Worm (Caenorhabditis elegans) whole organism, early embryonic: ENCODE measurements around the gene alh-10.

Source experiments
- B0310.2 ChIP-seq: sonication (generic microtip); optimal IDR thresholded peaks from 2 replicates; lab custom pipeline; 2016; ENCODE audit warnings: mild to moderate bottlenecking, missing genetic modification characterization, missing compliant biosample characterization
- F13C5.2 ChIP-seq: sonication (generic microtip); optimal IDR thresholded peaks from 2 replicates; lab custom pipeline; 2017; ENCODE audit warnings: mild to moderate bottlenecking, missing genetic modification characterization, inconsistent platforms, missing compliant biosample characterization
- aly-1 ChIP-seq: sonication (generic microtip); optimal IDR thresholded peaks from 2 replicates; lab custom pipeline; 2016; ENCODE audit warnings: missing genetic modification characterization, missing compliant biosample characterization
- ama-1 ChIP-seq: fragments of 150-350 bp; optimal IDR thresholded peaks from 2 replicates; lab custom pipeline; 2014
- ceh-13 ChIP-seq: fragments of 200-800 bp; sonication (Bioruptor generic); optimal IDR thresholded peaks from 2 replicates; lab custom pipeline; 2018; ENCODE audit warnings: mild to moderate bottlenecking, missing genetic modification characterization, missing compliant biosample characterization
- ceh-36 ChIP-seq: sonication (generic microtip); optimal IDR thresholded peaks from 2 replicates; lab custom pipeline; 2016; ENCODE audit warnings: missing genetic modification characterization, inconsistent platforms, missing compliant biosample characterization
- ets-7 ChIP-seq: sonication (generic microtip); optimal IDR thresholded peaks from 2 replicates; lab custom pipeline; 2016; ENCODE audit warnings: missing genotype, missing genetic modification characterization, missing compliant biosample characterization
- flt-1 ChIP-seq: fragments of 200-800 bp; sonication (Bioruptor generic); IDR thresholded peaks from 2 replicates; pipeline ENCODE4 v1.3.6; 2022; ENCODE audit warnings: missing genetic modification characterization, missing compliant biosample characterization
- hmbx-1 ChIP-seq: sonication (generic microtip); optimal IDR thresholded peaks from 2 replicates; lab custom pipeline; 2016; ENCODE audit warnings: mild to moderate bottlenecking, missing genetic modification characterization, missing compliant biosample characterization
- hmg-4 ChIP-seq: fragments of 200-800 bp; sonication (Bioruptor generic); optimal IDR thresholded peaks from 2 replicates; lab custom pipeline; 2018; ENCODE audit warnings: mild to moderate bottlenecking, missing genetic modification characterization, missing compliant biosample characterization
- hnd-1 ChIP-seq: sonication (generic microtip); optimal IDR thresholded peaks from 2 replicates; lab custom pipeline; 2016; ENCODE audit warnings: missing genetic modification characterization, missing compliant biosample characterization
- pes-1 ChIP-seq: fragments of 200-800 bp; sonication (Bioruptor generic); IDR thresholded peaks from 2 replicates; pipeline ENCODE4 v1.3.6; 2022; ENCODE audit warnings: missing genetic modification reagents, missing genetic modification characterization, missing compliant biosample characterization
- scrt-1 ChIP-seq: fragments of 200-800 bp; sonication (Bioruptor generic); IDR thresholded peaks from 2 replicates; pipeline ENCODE4 v1.3.6; 2022; ENCODE audit warnings: missing genetic modification characterization, missing compliant biosample characterization
- sea-1 ChIP-seq: fragments of 200-800 bp; sonication (Bioruptor generic); conservative IDR thresholded peaks from 2 replicates; pipeline ENCODE4 v1.3.6; 2022; ENCODE audit warnings: missing genetic modification characterization, missing compliant biosample characterization
- tbx-11 ChIP-seq: fragments of 200-800 bp; sonication (Bioruptor generic); IDR thresholded peaks from 2 replicates; pipeline ENCODE4 v1.3.6; 2022; ENCODE audit warnings: missing genetic modification characterization, missing compliant biosample characterization
- tbx-37 ChIP-seq: fragments of 200-800 bp; sonication (Bioruptor generic); conservative IDR thresholded peaks from 2 replicates; pipeline ENCODE4 v1.3.6; 2022; ENCODE audit warnings: missing genetic modification reagents, missing genetic modification characterization, missing compliant biosample characterization
- tra-4 ChIP-seq: sonication (generic microtip); optimal IDR thresholded peaks from 2 replicates; lab custom pipeline; 2017; ENCODE audit warnings: missing genetic modification characterization, missing compliant biosample characterization

The alh-10 gene

ce11 chrX:7151189-7151857 is 7.9 kb upstream of the alh-10 start, which contains the start of gene lam-2:
Gene lam-2, minus strand, starts transcription at chrX:7151239.
- TF ChIP-seq flt-1 (GFP tag; lab: Robert Waterston, UW) = no peak
- TF ChIP-seq hmg-4 (GFP tag; lab: Kevin White, UChicago) = peak; percentile 39

ce11 chrX:7149670-7150069 is 6.2 kb upstream of the alh-10 start:
- TF ChIP-seq hmbx-1 (tag; lab: Kevin White, UChicago) = no peak

ce11 chrX:7140682-7141254 is 2.7 kb downstream of the alh-10 start:
- no peak for TF ChIP-seq hmbx-1 (tag; lab: Kevin White, UChicago)
- no peak for TF ChIP-seq scrt-1 (GFP tag; lab: Robert Waterston, UW)
- TF ChIP-seq ets-7 (tag; lab: Kevin White, UChicago) = no peak
- no peak for TF ChIP-seq hnd-1 (tag; lab: Kevin White, UChicago)
- TF ChIP-seq pes-1 (GFP tag; lab: Robert Waterston, UW) = no peak
- TF ChIP-seq hmg-4 (GFP tag; lab: Kevin White, UChicago) = no peak
- no peak for TF ChIP-seq tbx-37 (GFP tag; lab: Robert Waterston, UW)
- TF ChIP-seq ceh-13 (GFP tag; lab: Kevin White, UChicago) = no peak
- no peak for TF ChIP-seq ceh-36
- no peak for TF ChIP-seq B0310.2 (tag; lab: Kevin White, UChicago)
- TF ChIP-seq ama-1 (lab: Kevin White, UChicago) = no peak
- TF ChIP-seq tra-4 = no peak
- TF ChIP-seq tbx-11 (GFP tag; lab: Robert Waterston, UW) = no peak
- TF ChIP-seq flt-1 (GFP tag; lab: Robert Waterston, UW) = no peak
- TF ChIP-seq sea-1 = no peak
- TF ChIP-seq F13C5.2 (tag; lab: Kevin White, UChicago) = no peak
- no peak for TF ChIP-seq aly-1

ce11 chrX:7139614-7140013 is 3.8 kb downstream of the alh-10 start, which contains the start of gene clec-86:
Gene clec-86, plus strand, starts transcription at chrX:7139875.
- TF ChIP-seq hnd-1 (tag; lab: Kevin White, UChicago) = no peak
- no peak for TF ChIP-seq pes-1 (GFP tag; lab: Robert Waterston, UW)
- TF ChIP-seq scrt-1 (GFP tag; lab: Robert Waterston, UW) = no peak

ce11 chrX:7131206-7131605 is 12.2 kb downstream of the alh-10 start:
- TF ChIP-seq aly-1 = no peak
- no peak for TF ChIP-seq ets-7 (tag; lab: Kevin White, UChicago)
- no peak for TF ChIP-seq ama-1 (lab: Kevin White, UChicago)
- TF ChIP-seq hnd-1 (tag; lab: Kevin White, UChicago) = no peak
- no peak for TF ChIP-seq scrt-1 (GFP tag; lab: Robert Waterston, UW)
- no peak for TF ChIP-seq pes-1 (GFP tag; lab: Robert Waterston, UW)
- TF ChIP-seq ceh-36 = no peak
- no peak for TF ChIP-seq flt-1 (GFP tag; lab: Robert Waterston, UW)

- TF ChIP-seq tbx-37 (GFP tag; lab: Robert Waterston, UW) (no peak), ceh-36 (no peak), scrt-1 (GFP tag; lab: Robert Waterston, UW) (no peak), tra-4 (no peak), sea-1 (no peak), F13C5.2 (tag; lab: Kevin White, UChicago) (no peak), ama-1 (lab: Kevin White, UChicago) (no peak), B0310.2 (tag; lab: Kevin White, UChicago) (no peak), pes-1 (GFP tag; lab: Robert Waterston, UW) (no peak), ceh-13 (GFP tag; lab: Kevin White, UChicago) (no peak), hnd-1 (tag; lab: Kevin White, UChicago) (no peak), aly-1 (no peak), ets-7 (tag; lab: Kevin White, UChicago) (no peak)
Measured at ce11 chrX:7129460-7129859, 14.0 kb downstream of the alh-10 start.

- no peak for TF ChIP-seq ceh-36
- TF ChIP-seq ama-1 (lab: Kevin White, UChicago) = no peak
- TF ChIP-seq aly-1 = no peak
- no peak for TF ChIP-seq tra-4
- TF ChIP-seq B0310.2 (tag; lab: Kevin White, UChicago) = no peak
- no peak for TF ChIP-seq hnd-1 (tag; lab: Kevin White, UChicago)
- no peak for TF ChIP-seq ets-7 (tag; lab: Kevin White, UChicago)
- no peak for TF ChIP-seq hmg-4 (GFP tag; lab: Kevin White, UChicago)
- TF ChIP-seq flt-1 (GFP tag; lab: Robert Waterston, UW) = no peak
- no peak for TF ChIP-seq pes-1 (GFP tag; lab: Robert Waterston, UW)
- TF ChIP-seq tbx-11 (GFP tag; lab: Robert Waterston, UW) = no peak
- no peak for TF ChIP-seq hmbx-1 (tag; lab: Kevin White, UChicago)
- no peak for TF ChIP-seq F13C5.2 (tag; lab: Kevin White, UChicago)
- no peak for TF ChIP-seq ceh-13 (GFP tag; lab: Kevin White, UChicago)
- TF ChIP-seq sea-1 = no peak
- TF ChIP-seq scrt-1 (GFP tag; lab: Robert Waterston, UW) = no peak
- no peak for TF ChIP-seq tbx-37 (GFP tag; lab: Robert Waterston, UW)
Measured at ce11 chrX:7128615-7129014, 14.8 kb downstream of the alh-10 start.

- TF ChIP-seq ceh-36 (no peak), ama-1 (lab: Kevin White, UChicago) (no peak), ceh-13 (GFP tag; lab: Kevin White, UChicago) (no peak), scrt-1 (GFP tag; lab: Robert Waterston, UW) (no peak), ets-7 (tag; lab: Kevin White, UChicago) (no peak), tbx-37 (GFP tag; lab: Robert Waterston, UW) (no peak), tbx-11 (GFP tag; lab: Robert Waterston, UW) (no peak), hnd-1 (tag; lab: Kevin White, UChicago) (no peak), F13C5.2 (tag; lab: Kevin White, UChicago) (no peak), pes-1 (GFP tag; lab: Robert Waterston, UW) (no peak)
Measured at ce11 chrX:7126348-7126747, 17.1 kb downstream of the alh-10 start, which contains the start of gene ist-1. Gene ist-1, plus strand, starts transcription at chrX:7126648.
